Fruit fly (Drosophila melanogaster) whole organism: ENCODE measurements around the gene nmdyn-D7.

Experiments
- CG8478 ChIP-seq: fragments of >200 bp; optimal IDR thresholded peaks from 2 replicates; lab custom pipeline; 2018; ENCODE audit warnings: inconsistent platforms
- Dll ChIP-seq: fragments of >200 bp; optimal IDR thresholded peaks from 2 replicates; lab custom pipeline; 2017
- psq ChIP-seq: fragments of >200 bp; optimal IDR thresholded peaks from 2 replicates; lab custom pipeline; 2017
- usp ChIP-seq: fragments of >200 bp; optimal IDR thresholded peaks from 2 replicates; lab custom pipeline; 2017; ENCODE audit warnings: missing biosample characterization, missing genetic modification characterization, mixed read lengths

- TF ChIP-seq Dll (lab: Kevin White, UChicago) = no peak
- no peak for TF ChIP-seq psq
- no peak for TF ChIP-seq usp (GFP tag; lab: Kevin White, UChicago)
- TF ChIP-seq CG8478 (lab: Kevin White, UChicago) = no peak
Measured at dm6 chr3R:9665405-9665804, 14.3 kb upstream of the nmdyn-D7 start.
